5 worm cellular contexts compared by ENCODE assay signal in the genomic region with DNA sequence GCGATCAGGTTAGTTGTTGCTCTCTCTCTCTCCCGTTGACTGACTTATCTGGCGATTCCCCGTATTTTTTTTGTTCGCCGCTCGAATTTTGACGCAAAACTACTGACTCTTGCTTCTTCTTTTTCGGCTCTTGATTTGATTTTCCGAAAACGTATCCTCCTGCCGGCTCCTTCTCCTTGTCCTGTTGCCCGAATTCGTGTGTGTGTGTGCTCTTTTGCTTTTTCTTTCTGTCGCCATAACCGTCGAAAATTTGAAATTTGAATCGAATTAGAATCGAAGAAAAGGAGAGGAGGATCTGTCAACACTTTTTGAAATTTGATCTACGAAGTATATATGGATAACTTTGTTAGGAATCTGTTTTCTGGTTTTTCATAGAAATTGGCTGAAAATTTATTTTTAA.
TF ChIP-seq lines count a peak whose summit lies in the region.

No protein-coding gene starts in this region.

TF ChIP-seq in whole organism, L1 larva, 84 proteins besides CTCF, POLR2A, EP300 and RAD21:
- TF ChIP-seq pax-3 (tag; optimal IDR thresholded peaks at IDR 0.05; lab: Kevin White, UChicago) (no peak), mab-9 (GFP tag; IDR thresholded peaks at IDR 0.05; lab: Robert Waterston, UW) (no peak), lsy-2 (tag; optimal IDR thresholded peaks at IDR 0.05; lab: Kevin White, UChicago) (no peak), nhr-28 (tag; optimal IDR thresholded peaks at IDR 0.05; lab: Kevin White, UChicago) (no peak), fkh-10 (GFP tag; optimal IDR thresholded peaks at IDR 0.05; lab: Kevin White, UChicago) (peak; percentile 80), egl-27 (tag; optimal IDR thresholded peaks at IDR 0.05; lab: Kevin White, UChicago) (no peak), lin-14 (GFP tag; optimal IDR thresholded peaks at IDR 0.05; lab: Kevin White, UChicago) (peak; percentile 30), ceh-8 (GFP tag; optimal IDR thresholded peaks at IDR 0.05; lab: Kevin White, UChicago) (no peak), sox-4 (tag; optimal IDR thresholded peaks at IDR 0.05; lab: Kevin White, UChicago) (no peak), unc-86 (tag; optimal IDR thresholded peaks at IDR 0.05; lab: Kevin White, UChicago) (no peak)

TF ChIP-seq in whole organism, L3 larva, 47 proteins besides CTCF, POLR2A, EP300 and RAD21:
- TF ChIP-seq elt-2 (tag; optimal IDR thresholded peaks at IDR 0.05; lab: Kevin White, UChicago) (no peak), ztf-11 (tag; optimal IDR thresholded peaks at IDR 0.05; lab: Kevin White, UChicago) (no peak), pqm-1 (tag; optimal IDR thresholded peaks at IDR 0.05; lab: Kevin White, UChicago) (no peak), nhr-12 (tag; optimal IDR thresholded peaks at IDR 0.05; lab: Kevin White, UChicago) (no peak), fkh-10 (GFP tag; optimal IDR thresholded peaks at IDR 0.05; lab: Kevin White, UChicago) (peak; percentile 90), ceh-9 (tag; optimal IDR thresholded peaks at IDR 0.05; lab: Kevin White, UChicago) (no peak), mml-1 (tag; optimal IDR thresholded peaks at IDR 0.05; lab: Kevin White, UChicago) (no peak), nhr-11 (tag; optimal IDR thresholded peaks at IDR 0.05; lab: Kevin White, UChicago) (no peak)

TF ChIP-seq in whole organism, L4 larva, 104 proteins besides CTCF, POLR2A, EP300 and RAD21:
- TF ChIP-seq spr-3 (GFP tag; optimal IDR thresholded peaks at IDR 0.05; lab: Kevin White, UChicago): no peak
- TF ChIP-seq fkh-10 (GFP tag; optimal IDR thresholded peaks at IDR 0.05; lab: Kevin White, UChicago): peak; percentile 22

TF ChIP-seq in whole organism, late embryonic, 69 proteins besides CTCF, POLR2A, EP300 and RAD21:
- TF ChIP-seq nhr-232 (tag; optimal IDR thresholded peaks at IDR 0.05; lab: Kevin White, UChicago): no peak
- peak; percentile 75 for TF ChIP-seq unc-42 (tag; optimal IDR thresholded peaks at IDR 0.05; lab: Kevin White, UChicago)

TF ChIP-seq in whole organism, mixed stage, embryonic, 35 proteins besides CTCF, POLR2A, EP300 and RAD21:
- TF ChIP-seq ces-1 (GFP tag; optimal IDR thresholded peaks at IDR 0.05; lab: Kevin White, UChicago) (peak; percentile 60), blmp-1 (tag; optimal IDR thresholded peaks at IDR 0.05; lab: Kevin White, UChicago) (no peak), tbx-8 (GFP tag; optimal IDR thresholded peaks at IDR 0.05; lab: Kevin White, UChicago) (no peak), flh-1 (GFP tag; optimal IDR thresholded peaks at IDR 0.05; lab: Kevin White, UChicago) (no peak), ceh-39 (tag; optimal IDR thresholded peaks at IDR 0.05; lab: Kevin White, UChicago) (no peak), lsy-2 (tag; optimal IDR thresholded peaks at IDR 0.05; lab: Kevin White, UChicago) (no peak), snpc-4 (tag; optimal IDR thresholded peaks at IDR 0.05; lab: Kevin White, UChicago) (no peak)
TF ChIP-seq in whole organism, mixed stage, embryonic: peak in this region for 1.

Comparison
In these comparisons a context has a peak if more than half of its experiments do, and no peak if none do; other contexts are left out.
1. Of the 29 proteins assayed by ChIP-seq in both whole organism, L4 larva and whole organism, L1 larva: peak only in whole organism, L4 larva: none; only in whole organism, L1 larva: none; in both: fkh-10; in neither: 28.